Worm (Caenorhabditis elegans): ENCODE results near the gene Y97E10AR.2.

DNA sequence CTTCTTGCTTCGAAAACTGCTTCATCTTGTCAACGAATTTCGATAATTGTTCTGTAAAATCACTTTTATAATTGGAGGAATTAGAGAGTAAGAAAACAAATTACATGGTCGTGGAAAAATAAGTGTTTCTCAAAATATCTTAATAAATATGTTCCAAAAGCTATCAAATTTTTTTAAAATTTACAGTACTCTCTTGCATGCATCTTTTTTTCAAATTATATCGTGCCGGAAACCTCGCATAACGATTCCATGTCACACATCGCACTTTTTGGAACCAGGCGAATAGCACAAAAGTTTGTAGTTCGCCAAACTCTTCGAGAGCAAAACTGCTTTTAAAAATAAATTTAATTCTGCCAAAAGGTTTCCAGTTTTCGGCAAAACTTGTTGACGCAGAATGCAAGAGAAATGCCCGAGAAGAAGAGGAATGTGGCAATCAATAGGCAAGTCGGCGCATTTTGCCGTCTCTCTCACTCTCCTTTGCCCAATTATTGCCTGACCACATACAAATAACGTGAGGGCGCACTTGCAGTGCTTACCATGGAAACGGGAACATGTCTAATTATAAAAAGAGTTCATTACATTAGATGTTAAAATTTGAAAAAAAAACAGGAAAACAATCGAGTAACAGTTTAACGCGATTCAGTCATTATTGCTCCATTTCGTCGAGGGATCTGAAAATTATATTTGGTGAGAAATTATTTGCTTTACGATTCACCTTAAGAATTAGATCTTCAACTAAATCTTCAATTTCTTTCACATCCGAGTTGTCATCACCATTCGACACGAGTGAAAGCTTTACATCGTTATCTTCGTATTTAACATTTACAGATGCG lies 11.7 kb downstream of the Y97E10AR.2 start, which contains the start of gene Y97E10AR.3:
- TF ChIP-seq ama-1 (optimal IDR thresholded peaks at IDR 0.05) (no peak), sox-2 (GFP tag; IDR thresholded peaks at IDR 0.05) (no peak), pha-2 (tag; optimal IDR thresholded peaks at IDR 0.05) (no peak), che-1 (tag; optimal IDR thresholded peaks at IDR 0.05) (no peak)
